Worm (Caenorhabditis elegans): ENCODE results near the gene C18E9.2.

The C18E9.2 gene

DNA sequence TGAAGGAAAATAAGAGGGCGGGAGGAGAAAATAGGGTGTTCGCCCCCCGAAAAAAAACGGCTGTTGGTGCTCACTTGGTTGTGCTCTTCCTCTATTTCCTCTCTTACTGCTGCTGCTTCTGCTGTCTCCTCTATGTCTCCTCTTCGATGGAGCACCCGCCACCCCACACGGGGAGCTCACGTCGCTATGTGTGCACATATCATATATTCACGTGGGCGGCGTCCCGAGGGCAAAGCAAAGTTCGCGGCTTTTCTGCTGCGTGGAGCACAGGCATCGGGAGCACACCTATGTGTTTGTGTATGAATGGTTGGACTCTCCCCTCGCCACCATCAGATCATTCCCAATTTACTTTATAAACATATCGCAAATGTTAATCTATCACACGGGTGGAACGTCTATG, 48.5 kb downstream of the C18E9.2 start (continued):
- TF ChIP-seq T20F7.1 (GFP tag; optimal IDR thresholded peaks at IDR 0.05), result no peak
- no peak for TF ChIP-seq nhr-28 (tag; optimal IDR thresholded peaks at IDR 0.05)
- 0 out of 2 replicates have a peak, but pooled peaks have one; percentile 42 for TF ChIP-seq ceh-20 (GFP tag; IDR thresholded peaks at IDR 0.05)
- no peak for TF ChIP-seq spr-1 (tag; optimal IDR thresholded peaks at IDR 0.05)
- peak; percentile 94 for TF ChIP-seq hlh-30 (tag; optimal IDR thresholded peaks at IDR 0.05; ENCODE audit: insufficient read depth)
- TF ChIP-seq unc-39 (tag; optimal IDR thresholded peaks at IDR 0.05), result no peak
- no peak for TF ChIP-seq unc-130 (GFP tag; optimal IDR thresholded peaks at IDR 0.05)
- TF ChIP-seq mxl-2 (GFP tag; conservative IDR thresholded peaks at IDR 0.05), result no peak
- no peak for TF ChIP-seq ZK337.2 (GFP tag; IDR thresholded peaks at IDR 0.05)
- TF ChIP-seq lin-13 (GFP tag; optimal IDR thresholded peaks at IDR 0.05), result no peak
- peak; percentile 36 for TF ChIP-seq mep-1 (tag; optimal IDR thresholded peaks at IDR 0.05)
- no peak for TF ChIP-seq ceh-82 (tag; optimal IDR thresholded peaks at IDR 0.05)
- TF ChIP-seq lin-1 (GFP tag; IDR thresholded peaks at IDR 0.05), result no peak
- no peak for TF ChIP-seq lin-38 (GFP tag; IDR thresholded peaks at IDR 0.05)
- no peak for TF ChIP-seq aha-1 (tag)
- TF ChIP-seq madf-9 (GFP tag; conservative IDR thresholded peaks at IDR 0.05), result no peak
- no peak for TF ChIP-seq lim-7 (GFP tag; IDR thresholded peaks at IDR 0.05)
- TF ChIP-seq hif-1 (tag; optimal IDR thresholded peaks at IDR 0.05), result peak in 1 of 2 experiments; percentile 28
- TF ChIP-seq cey-2 (tag; optimal IDR thresholded peaks at IDR 0.05; ENCODE audit: borderline replicate concordance, insufficient read depth), result no peak
- no peak for TF ChIP-seq nhr-111 (GFP tag; optimal IDR thresholded peaks at IDR 0.05)
- no peak for TF ChIP-seq fos-1 (tag; optimal IDR thresholded peaks at IDR 0.05)
- peak; percentile 63 for TF ChIP-seq hlh-11 (tag; optimal IDR thresholded peaks at IDR 0.05)
- TF ChIP-seq dmd-6 (GFP tag; IDR thresholded peaks at IDR 0.05), result peak; percentile 34
- no peak for TF ChIP-seq dmd-8 (GFP tag; IDR thresholded peaks at IDR 0.05)
- TF ChIP-seq nhr-48 (tag; optimal IDR thresholded peaks at IDR 0.05), result no peak
- no peak for TF ChIP-seq ZK546.5 (tag; optimal IDR thresholded peaks at IDR 0.05)
- TF ChIP-seq ceh-28 (tag; optimal IDR thresholded peaks at IDR 0.05), result no peak
- TF ChIP-seq nhr-76 (tag; optimal IDR thresholded peaks at IDR 0.05), result no peak
- TF ChIP-seq dpl-1 (GFP tag; optimal IDR thresholded peaks at IDR 0.05), result no peak
- peak; percentile 65 for TF ChIP-seq mxl-3 (GFP tag; optimal IDR thresholded peaks at IDR 0.05)
- TF ChIP-seq vab-7 (GFP tag; IDR thresholded peaks at IDR 0.05), result no peak

DNA sequence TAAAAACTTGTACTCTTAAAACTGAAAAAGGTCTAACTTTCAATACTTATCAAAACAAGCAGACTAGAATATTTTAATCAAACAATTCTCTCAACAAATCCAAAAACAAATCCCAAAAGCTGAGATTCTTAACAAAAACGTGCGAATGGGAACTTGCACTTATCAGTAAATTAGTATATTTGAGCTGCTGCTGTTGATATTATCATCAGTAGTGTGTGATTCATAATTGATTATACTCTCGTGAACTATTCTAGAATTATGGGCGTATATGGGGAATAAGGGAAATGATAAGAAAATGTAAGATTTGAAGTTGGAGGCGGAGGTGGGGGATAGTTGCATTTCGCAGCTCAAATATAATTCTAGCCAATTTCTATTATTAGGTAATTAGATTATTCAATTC, 49.4 kb downstream of the C18E9.2 start:
- TF ChIP-seq tra-1 (GFP tag; IDR thresholded peaks at IDR 0.05) (no peak), attf-4 (tag; optimal IDR thresholded peaks at IDR 0.05) (no peak), nhr-111 (GFP tag; optimal IDR thresholded peaks at IDR 0.05) (no peak), nhr-25 (tag; optimal IDR thresholded peaks at IDR 0.05; ENCODE audit: borderline replicate concordance, insufficient read depth) (no peak), pqm-1 (tag; optimal IDR thresholded peaks at IDR 0.05) (no peak), saeg-2 (GFP tag; IDR thresholded peaks at IDR 0.05) (no peak), egl-27 (tag; optimal IDR thresholded peaks at IDR 0.05) (no peak), hlh-30 (tag; optimal IDR thresholded peaks at IDR 0.05; ENCODE audit: insufficient read depth) (no peak), D1046.2 (GFP tag; IDR thresholded peaks at IDR 0.05) (no peak), nhr-76 (tag; optimal IDR thresholded peaks at IDR 0.05) (no peak), snpc-1.2 (GFP tag; IDR thresholded peaks at IDR 0.05) (no peak), spr-3 (GFP tag; optimal IDR thresholded peaks at IDR 0.05) (no peak), nhr-48 (tag; optimal IDR thresholded peaks at IDR 0.05) (no peak), nhr-42 (GFP tag; IDR thresholded peaks at IDR 0.05) (no peak), mes-2 (tag; optimal IDR thresholded peaks at IDR 0.05; ENCODE audit: poor library complexity, severe bottlenecking) (no peak)
